Worm (Caenorhabditis elegans) whole organism, late embryonic: ENCODE measurements around the gene hsp-4.

Experiments
- fkh-10 ChIP-seq: fragments of 150-350 bp; optimal IDR thresholded peaks from 2 replicates; lab custom pipeline; 2014; ENCODE audit warnings: missing biosample characterization, missing genetic modification reagents, missing genetic modification characterization
- lin-11 ChIP-seq: fragments of 200-800 bp; sonication (Bioruptor generic); optimal IDR thresholded peaks from 2 replicates; lab custom pipeline; 2018; ENCODE audit warnings: mild to moderate bottlenecking, missing genetic modification characterization, missing compliant biosample characterization
- pha-4 ChIP-seq: fragments of 150-350 bp; optimal IDR thresholded peaks from 2 replicates; lab custom pipeline; 2018; ENCODE audit warnings: missing biosample characterization, missing genetic modification reagents, missing genetic modification characterization

- TF ChIP-seq pha-4 (tag; lab: Kevin White, UChicago) (no peak), lin-11 (tag; lab: Kevin White, UChicago) (no peak), fkh-10 (no peak)
Measured at ce11 chrII:7392052-7392694, 39.7 kb upstream of the hsp-4 start.
